Fruit fly (Drosophila melanogaster) Kc167 (cell line): ENCODE results near the gene CG14265.
"Not testable (repeated sequence)": the region's sequence is repeated elsewhere in the genome, so short reads cannot be mapped to it uniquely, and the experiment has no call there.

Experiments used
- Myc ChIP-seq: fragments of >200 bp; optimal IDR thresholded peaks from 2 replicates; lab custom pipeline; 2017; ENCODE audit warnings: missing external identifiers
- Sin3A ChIP-seq: fragments of >200 bp; optimal IDR thresholded peaks from 2 replicates; lab custom pipeline; 2018; ENCODE audit warnings: missing external identifiers
- h ChIP-seq: fragments of >200 bp; optimal IDR thresholded peaks from 3 replicates; lab custom pipeline; 2018; ENCODE audit warnings: missing external identifiers
- insv ChIP-seq: fragments of >200 bp; optimal IDR thresholded peaks from 3 replicates; lab custom pipeline; 2018; ENCODE audit warnings: missing external identifiers
- psq ChIP-seq: fragments of >200 bp; optimal IDR thresholded peaks from 2 replicates; lab custom pipeline; 2017; ENCODE audit warnings: missing external identifiers
- ttk ChIP-seq: sonication (Bioruptor generic); optimal IDR thresholded peaks from 2 replicates; lab custom pipeline; 2017; ENCODE audit warnings: missing external identifiers

Gene CG14265

DNA sequence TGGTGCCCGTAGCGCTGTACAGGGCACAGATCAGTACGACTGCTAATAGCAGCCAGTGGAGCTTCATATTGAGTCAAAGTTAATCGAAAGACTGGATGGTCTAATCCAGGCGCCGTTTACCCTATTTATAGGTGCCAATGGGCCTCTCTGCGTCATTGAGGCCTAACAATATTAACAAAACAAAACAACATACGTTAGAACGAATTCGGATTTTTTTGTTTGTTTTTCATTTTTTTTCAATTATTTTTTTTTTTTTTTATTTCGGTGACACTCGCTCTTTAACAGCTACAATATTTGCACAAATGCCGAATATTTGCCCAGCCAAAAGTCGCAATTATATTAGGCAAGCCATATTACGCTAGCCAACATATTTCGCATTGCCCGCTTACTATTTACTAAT lies at the start of gene CG14265:
TSS of gene CG14265 (minus strand) at position 101 of the 400 bp plus-strand sequence.
- TF ChIP-seq ttk (lab: Kevin White, UChicago) = no peak
- no peak for TF ChIP-seq insv
- TF ChIP-seq Sin3A (lab: Kevin White, UChicago) = no peak
- no peak for TF ChIP-seq psq (lab: Kevin White, UChicago)
- TF ChIP-seq h (lab: Kevin White, UChicago) = no peak
- no peak for TF ChIP-seq Myc (lab: Kevin White, UChicago)

DNA sequence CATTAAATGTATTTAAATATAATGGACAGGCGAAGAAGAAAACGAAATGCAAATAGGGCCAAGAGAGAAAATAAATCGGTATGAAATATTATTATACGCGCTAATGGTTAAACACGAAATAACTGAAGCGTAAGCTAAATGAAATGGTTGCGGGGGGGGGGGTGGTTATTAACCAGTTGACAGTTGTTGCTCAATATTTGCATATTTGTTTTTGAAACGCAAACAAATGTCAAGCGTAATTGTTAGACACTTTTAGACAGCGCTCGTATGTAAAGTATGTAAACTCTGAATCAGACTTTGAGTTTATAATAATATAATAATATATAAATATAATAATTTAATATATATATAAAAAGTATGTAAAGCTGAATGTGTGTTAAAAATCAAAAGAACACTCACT lies 45.5 kb upstream of the CG14265 start:
- TF ChIP-seq Sin3A (lab: Kevin White, UChicago) (no peak), Myc (lab: Kevin White, UChicago) (no peak), ttk (lab: Kevin White, UChicago) (no peak), h (lab: Kevin White, UChicago) (no peak), insv (no peak), psq (lab: Kevin White, UChicago) (no peak)

DNA sequence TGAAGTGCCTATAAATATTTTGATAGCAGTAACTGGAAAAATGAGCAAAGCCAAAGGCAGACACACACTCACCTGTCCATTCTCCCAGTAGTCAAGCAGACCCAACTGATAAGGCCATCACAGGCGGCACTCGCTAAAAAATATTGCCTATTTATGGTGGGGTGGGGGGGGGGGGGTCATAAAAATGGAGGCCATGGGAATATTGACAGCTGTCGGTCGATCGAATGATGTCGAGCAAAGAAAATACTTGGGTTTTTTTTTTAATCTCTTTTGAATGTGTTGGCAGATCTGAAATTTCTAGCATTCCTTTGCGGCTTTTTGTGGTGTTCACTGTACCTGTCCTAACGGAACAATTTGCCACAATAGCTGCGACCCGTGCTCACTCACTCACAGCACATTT lies 37.1 kb upstream of the CG14265 start:
- TF ChIP-seq Sin3A (lab: Kevin White, UChicago) = no peak

DNA sequence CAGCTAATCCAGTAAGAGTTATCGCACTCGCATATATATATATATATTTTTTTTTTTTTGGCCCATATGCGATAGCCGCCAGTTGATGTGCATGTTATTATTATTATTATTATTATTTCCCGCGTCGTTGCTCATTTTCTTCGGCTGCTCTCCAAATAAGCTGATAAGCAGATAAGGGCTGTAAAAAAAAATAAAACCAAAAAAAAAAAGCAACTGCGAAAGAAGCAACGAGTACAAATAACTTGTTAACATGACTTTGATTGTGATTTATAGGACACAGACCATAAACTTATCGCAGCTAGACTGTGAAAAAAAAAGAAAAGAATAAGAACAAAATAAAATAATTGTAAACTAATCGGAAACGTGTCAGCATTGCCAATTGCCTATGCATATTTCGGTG lies 29.3 kb upstream of the CG14265 start:
- no peak for TF ChIP-seq ttk (lab: Kevin White, UChicago)

DNA sequence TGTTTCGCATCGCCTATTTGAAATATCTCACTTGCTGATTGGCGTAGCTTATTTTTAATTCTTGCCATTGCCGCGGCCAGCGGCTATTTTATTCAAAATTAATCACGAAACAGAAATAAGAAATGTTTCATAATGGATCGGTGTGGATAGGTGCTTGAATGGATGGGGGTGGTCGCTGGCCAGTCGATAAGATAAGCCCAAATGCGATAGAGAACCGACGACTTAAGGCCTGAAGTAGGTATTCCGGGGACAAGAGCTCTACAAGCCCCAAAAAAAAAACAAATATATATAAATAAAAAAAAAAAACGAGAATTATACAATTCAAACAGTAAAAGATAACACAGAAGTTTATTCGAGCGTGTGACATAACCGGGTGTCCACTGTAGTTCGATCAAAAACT lies 24.1 kb upstream of the CG14265 start:
- no peak for TF ChIP-seq Myc (lab: Kevin White, UChicago)
- no peak for TF ChIP-seq psq (lab: Kevin White, UChicago)
- no peak for TF ChIP-seq Sin3A (lab: Kevin White, UChicago)
- TF ChIP-seq ttk (lab: Kevin White, UChicago) = no peak
- no peak for TF ChIP-seq h (lab: Kevin White, UChicago)
- TF ChIP-seq insv = no peak

DNA sequence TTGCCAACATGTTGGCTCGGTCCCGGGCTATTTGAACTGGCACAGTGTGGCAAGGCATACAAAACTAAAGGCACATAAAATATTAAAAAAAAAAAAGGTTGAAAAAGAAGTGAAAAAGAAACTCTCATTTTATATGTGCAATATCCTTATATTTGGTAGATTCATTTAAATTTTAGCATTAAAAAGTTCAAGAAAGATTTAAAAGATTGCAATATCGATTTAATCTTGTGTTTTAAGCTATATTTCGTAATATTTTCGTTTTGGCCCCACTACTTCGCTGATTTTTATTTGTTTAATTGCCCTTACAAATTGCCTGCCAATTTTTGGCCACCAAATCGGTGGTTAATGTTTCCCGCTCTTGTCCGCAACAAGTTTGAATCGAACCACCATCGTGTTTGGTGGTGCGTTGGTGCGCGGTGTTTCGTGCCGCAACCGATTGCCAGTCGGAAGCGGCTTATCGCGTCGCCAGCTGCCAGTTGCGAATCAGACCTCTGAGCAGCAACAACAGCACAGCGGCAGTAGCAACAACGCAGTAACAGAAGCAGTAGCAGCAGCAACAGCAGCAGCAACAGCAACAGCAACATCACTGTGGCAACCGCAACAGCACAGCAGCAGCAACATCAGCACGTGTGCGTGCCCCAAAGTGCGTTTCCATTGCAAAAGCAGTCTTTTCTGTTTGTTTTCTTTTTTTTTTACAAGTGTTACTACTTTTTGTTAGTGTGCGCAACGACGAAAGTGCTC lies 19.3 kb upstream of the CG14265 start:
- no peak for TF ChIP-seq h (lab: Kevin White, UChicago)
- no peak for TF ChIP-seq ttk (lab: Kevin White, UChicago)
- TF ChIP-seq Myc (lab: Kevin White, UChicago) = no peak
- no peak for TF ChIP-seq Sin3A (lab: Kevin White, UChicago)
- TF ChIP-seq insv = no peak
- no peak for TF ChIP-seq psq (lab: Kevin White, UChicago)

DNA sequence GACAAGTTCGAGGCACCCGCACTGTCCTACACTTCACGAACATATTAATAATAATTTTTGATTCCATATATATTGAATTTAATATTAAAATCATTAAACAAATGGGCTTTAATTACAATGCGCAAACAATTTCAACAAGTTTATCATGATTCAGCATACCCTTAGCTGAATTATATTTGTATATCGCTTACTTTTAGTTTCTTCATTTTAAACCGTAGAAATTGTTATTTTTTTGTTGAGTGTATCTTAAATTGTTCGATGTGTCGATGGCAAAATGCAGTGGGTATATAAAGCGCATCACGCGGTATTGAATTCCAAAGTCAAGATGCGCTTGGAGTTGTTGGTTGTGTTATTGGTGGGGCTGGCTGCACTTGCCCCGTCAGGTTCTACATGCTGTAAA lies 13.3 kb upstream of the CG14265 start, which contains the start of gene Sgs4:
TSS of gene Sgs4 (plus strand) at position 301 of the 400 bp plus-strand sequence.
- no peak for TF ChIP-seq ttk (lab: Kevin White, UChicago)

DNA sequence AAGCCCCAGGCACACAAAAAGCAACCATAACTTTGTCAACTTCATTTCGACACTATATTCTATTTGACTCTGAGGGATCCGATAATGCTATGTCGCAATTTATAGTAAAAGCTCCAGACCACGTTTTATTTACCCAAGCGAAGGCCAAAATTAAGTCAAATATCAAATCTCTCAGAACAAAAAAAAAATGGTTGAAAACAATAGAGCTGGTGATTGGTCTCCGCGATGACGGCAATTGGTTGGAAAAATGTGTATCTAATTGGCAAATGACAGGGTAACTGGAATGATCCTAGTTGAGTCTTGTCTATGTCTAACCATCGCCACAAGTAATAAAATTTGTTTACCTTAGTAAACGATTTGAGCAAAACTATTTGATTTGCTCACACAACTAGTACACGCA lies 12.7 kb upstream of the CG14265 start, which contains the start of gene Pig1:
TSS of gene Pig1 (minus strand) at position 101 of the 400 bp plus-strand sequence.
- TF ChIP-seq Sin3A (lab: Kevin White, UChicago) = no peak
- no peak for TF ChIP-seq ttk (lab: Kevin White, UChicago)
- TF ChIP-seq h (lab: Kevin White, UChicago) = no peak
- TF ChIP-seq psq (lab: Kevin White, UChicago) = no peak
- TF ChIP-seq Myc (lab: Kevin White, UChicago) = no peak
- no peak for TF ChIP-seq insv

DNA sequence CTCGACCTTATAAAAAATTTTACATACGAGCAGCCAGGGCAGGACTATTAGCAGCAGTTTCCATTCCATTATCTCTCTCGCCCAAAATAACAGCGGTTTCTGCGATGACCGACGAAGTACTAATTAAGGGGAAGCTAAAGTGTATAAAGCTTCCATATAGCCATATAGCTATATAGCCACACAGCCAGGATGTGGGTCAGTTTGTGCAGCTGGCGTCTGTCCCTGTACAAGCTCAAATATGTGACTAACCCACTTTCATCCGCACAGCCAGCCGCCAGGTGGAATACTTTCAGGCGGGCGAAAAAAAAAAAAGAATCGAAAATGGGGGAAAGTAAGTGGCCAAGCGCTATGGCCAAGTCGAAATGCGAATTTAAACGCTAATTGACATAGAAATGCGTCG lies 7.6 kb upstream of the CG14265 start, which contains the start of gene ng4:
TSS of gene ng4 (minus strand) at position 101 of the 400 bp plus-strand sequence.
- TF ChIP-seq insv = no peak
- no peak for TF ChIP-seq psq (lab: Kevin White, UChicago)
- no peak for TF ChIP-seq h (lab: Kevin White, UChicago)
- no peak for TF ChIP-seq ttk (lab: Kevin White, UChicago)
- TF ChIP-seq Sin3A (lab: Kevin White, UChicago) = no peak
- TF ChIP-seq Myc (lab: Kevin White, UChicago) = no peak

DNA sequence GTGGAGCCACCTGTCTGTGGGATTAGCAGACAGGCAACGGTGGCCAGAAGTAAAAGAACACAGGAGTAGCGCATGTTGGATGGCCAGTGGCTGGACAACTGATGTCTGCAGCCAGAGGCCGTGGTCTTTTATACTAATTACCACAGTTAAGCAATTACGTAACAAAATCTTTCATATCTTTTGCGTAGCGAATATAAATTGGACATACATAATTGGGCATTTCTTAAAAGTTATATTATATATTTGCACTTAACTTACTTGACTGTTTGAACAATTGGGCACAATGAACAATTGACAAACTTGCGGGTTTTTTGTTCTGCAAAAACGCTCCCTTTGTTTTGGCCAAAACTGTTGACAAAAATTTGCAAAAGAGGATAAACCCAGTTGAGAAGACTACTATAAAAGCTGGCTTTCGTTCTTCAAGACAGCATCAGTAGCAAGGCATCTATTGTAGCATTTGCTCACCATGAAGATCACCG lies 5.5 kb upstream of the CG14265 start, which contains the start of the genes ng3 and ng1:
TSS of gene ng3 (minus strand) at position 101 of the 479 bp plus-strand sequence.
TSS of gene ng1 (plus strand) at position 429 of the 479 bp plus-strand sequence.
- TF ChIP-seq Sin3A (lab: Kevin White, UChicago) = no peak
- TF ChIP-seq Myc (lab: Kevin White, UChicago) = no peak
- no peak for TF ChIP-seq h (lab: Kevin White, UChicago)
- TF ChIP-seq ttk (lab: Kevin White, UChicago) = no peak

DNA sequence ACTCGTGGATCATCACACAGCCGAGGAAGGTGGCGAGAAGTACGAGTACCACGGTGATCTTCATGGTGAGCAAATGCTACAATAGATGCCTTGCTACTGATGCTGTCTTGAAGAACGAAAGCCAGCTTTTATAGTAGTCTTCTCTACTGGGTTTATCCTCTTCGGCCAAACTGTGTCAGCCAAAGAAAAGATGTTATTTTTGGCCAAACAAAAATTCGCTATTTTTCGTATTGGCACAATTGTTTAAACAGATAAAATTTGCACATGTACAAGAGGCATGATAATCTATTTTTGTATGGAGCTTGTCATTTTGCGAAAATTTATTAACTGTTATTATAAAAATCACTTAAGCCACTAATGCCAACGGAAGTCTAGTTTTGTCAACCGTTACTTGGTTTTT lies 4.0 kb upstream of the CG14265 start, which contains the start of gene ng2:
TSS of gene ng2 (minus strand) at position 101 of the 400 bp plus-strand sequence.
- TF ChIP-seq Myc (lab: Kevin White, UChicago); Sin3A (lab: Kevin White, UChicago); insv: not testable (repeated sequence)

DNA sequence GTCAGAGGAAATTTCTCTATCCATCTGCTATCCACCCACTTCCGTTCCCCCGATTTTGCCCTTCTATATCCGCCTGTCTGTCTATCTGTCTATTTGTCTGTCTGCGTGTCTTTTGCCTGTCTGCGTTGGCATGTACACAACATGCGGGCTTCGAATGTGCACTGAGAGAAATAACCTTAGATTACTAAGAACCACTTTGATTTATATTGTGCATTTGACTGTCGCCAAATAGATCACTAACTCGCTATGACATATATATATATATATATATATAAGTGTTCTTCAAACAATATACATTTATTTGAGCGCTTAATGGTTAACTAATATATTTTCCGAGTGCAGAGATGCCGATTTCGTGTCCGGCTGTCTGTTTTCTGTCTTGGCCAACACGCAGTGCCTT lies 2.8 kb downstream of the CG14265 start:
- TF ChIP-seq psq (lab: Kevin White, UChicago) = no peak
- TF ChIP-seq ttk (lab: Kevin White, UChicago) = no peak
- TF ChIP-seq Sin3A (lab: Kevin White, UChicago) = no peak
- TF ChIP-seq Myc (lab: Kevin White, UChicago) = no peak
- no peak for TF ChIP-seq h (lab: Kevin White, UChicago)
- no peak for TF ChIP-seq insv
